Worm (Caenorhabditis elegans): ENCODE measurements around the gene Y34B4A.10.

The Y34B4A.10 gene

DNA sequence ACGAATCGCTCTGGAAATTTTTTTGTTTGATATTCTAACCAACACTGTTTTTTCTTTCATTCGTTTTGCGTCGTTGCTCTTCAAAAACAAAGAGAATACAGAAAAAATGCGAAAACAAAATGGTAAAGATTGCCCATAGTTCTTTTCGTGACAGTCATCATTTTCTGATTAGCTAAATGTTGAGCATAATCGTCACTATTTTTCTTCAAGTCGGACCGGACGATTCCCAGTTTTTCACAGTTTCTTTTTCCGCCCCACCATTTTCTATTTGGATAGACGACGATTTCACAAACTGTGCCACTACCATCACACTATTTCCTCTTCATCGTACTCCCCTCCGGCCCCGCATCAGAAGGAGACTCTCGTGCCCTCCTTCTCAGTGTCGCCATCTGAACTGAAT, 13.9 kb downstream of the Y34B4A.10 start:
- TF ChIP-seq vab-7 (GFP tag; IDR thresholded peaks at IDR 0.05) (no peak), lin-13 (GFP tag; optimal IDR thresholded peaks at IDR 0.05) (no peak), unc-39 (tag; optimal IDR thresholded peaks at IDR 0.05) (no peak), unc-62 (GFP tag; optimal IDR thresholded peaks at IDR 0.05 in 1 of 2) (peak in 1 of 2 experiments; percentile 92), unc-62 (tag; optimal IDR thresholded peaks at IDR 0.05) (no peak)

DNA sequence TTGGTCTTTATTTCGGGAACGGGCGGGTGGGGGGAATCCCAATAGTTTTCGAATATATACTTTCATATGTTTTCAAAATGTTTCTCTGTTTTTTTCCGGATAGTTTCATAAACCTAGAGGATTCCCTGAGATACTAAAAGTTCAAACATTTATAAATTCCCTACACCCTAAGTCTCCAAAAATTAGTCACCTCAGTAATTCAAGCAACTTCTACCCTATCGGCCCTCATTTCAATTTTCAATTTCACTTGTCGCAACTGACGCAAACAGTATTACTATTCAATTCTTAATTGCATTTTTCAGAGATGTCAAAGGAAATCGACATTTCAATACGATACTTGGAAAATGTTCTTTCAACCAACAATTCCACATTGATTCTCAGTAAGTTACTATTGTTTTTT, 14.3 kb downstream of the Y34B4A.10 start, which contains the start of gene Y34B4A.4:
Gene Y34B4A.4, plus strand, starts transcription at position 301 of the 400 bp plus-strand sequence.
- no peak for TF ChIP-seq zfp-3 (GFP tag; conservative IDR thresholded peaks at IDR 0.05)
- no peak for TF ChIP-seq ceh-62 (tag; optimal IDR thresholded peaks at IDR 0.05)
- TF ChIP-seq nhr-237 (tag; optimal IDR thresholded peaks at IDR 0.05), result no peak
- no peak for TF ChIP-seq mdt-29 (GFP tag; IDR thresholded peaks at IDR 0.05)
- no peak for TF ChIP-seq Y48G9A.11 (GFP tag; IDR thresholded peaks at IDR 0.05)
- TF ChIP-seq zip-11 (GFP tag; IDR thresholded peaks at IDR 0.05), result no peak
- no peak for TF ChIP-seq daf-8 (GFP tag; IDR thresholded peaks at IDR 0.05)
- no peak for TF ChIP-seq php-3 (GFP tag; IDR thresholded peaks at IDR 0.05)
- no peak for TF ChIP-seq nhr-25 (tag; optimal IDR thresholded peaks at IDR 0.05; ENCODE audit: borderline replicate concordance, insufficient read depth)

DNA sequence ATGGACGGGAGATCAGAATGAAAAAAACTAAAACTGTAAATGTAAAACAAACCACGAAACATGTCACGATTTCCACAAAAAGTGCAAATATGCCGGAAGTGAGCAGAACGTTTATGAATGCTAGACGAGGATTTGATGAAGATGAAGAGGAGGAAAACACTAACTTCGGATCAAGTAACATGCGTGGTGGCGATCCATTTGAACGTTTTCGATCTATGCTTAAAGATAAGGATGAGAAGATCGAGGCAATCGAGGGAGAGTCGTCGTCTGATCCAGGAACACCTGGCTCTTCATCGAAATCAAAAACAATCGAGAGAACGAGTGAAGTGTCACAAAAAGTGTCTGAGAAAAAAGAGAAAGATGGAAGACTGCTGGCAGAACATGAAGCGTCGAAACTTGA, 15.7 kb downstream of the Y34B4A.10 start:
- TF ChIP-seq daf-19 (GFP tag; conservative IDR thresholded peaks at IDR 0.05) (no peak), T20F7.1 (GFP tag; optimal IDR thresholded peaks at IDR 0.05) (no peak), zip-2 (tag; optimal IDR thresholded peaks at IDR 0.05) (no peak), egl-27 (tag; optimal IDR thresholded peaks at IDR 0.05) (no peak), aha-1 (tag) (no peak), fkh-10 (GFP tag; optimal IDR thresholded peaks at IDR 0.05) (no peak), fos-1 (tag; optimal IDR thresholded peaks at IDR 0.05) (no peak), R02D3.7 (tag; optimal IDR thresholded peaks at IDR 0.05) (no peak), dpl-1 (GFP tag; optimal IDR thresholded peaks at IDR 0.05) (no peak), egl-43 (GFP tag; IDR thresholded peaks at IDR 0.05) (no peak), unc-62 (GFP tag; optimal IDR thresholded peaks at IDR 0.05 in 1 of 2) (peak in 1 of 2 experiments; percentile 91), unc-62 (tag; optimal IDR thresholded peaks at IDR 0.05) (no peak), lin-15B (tag; optimal IDR thresholded peaks at IDR 0.05) (no peak), daf-16 (GFP tag; optimal IDR thresholded peaks at IDR 0.05) (peak in 1 of 2 experiments; percentile 42), daf-16 (tag; optimal IDR thresholded peaks at IDR 0.05) (no peak), D1046.2 (GFP tag; IDR thresholded peaks at IDR 0.05) (no peak)

DNA sequence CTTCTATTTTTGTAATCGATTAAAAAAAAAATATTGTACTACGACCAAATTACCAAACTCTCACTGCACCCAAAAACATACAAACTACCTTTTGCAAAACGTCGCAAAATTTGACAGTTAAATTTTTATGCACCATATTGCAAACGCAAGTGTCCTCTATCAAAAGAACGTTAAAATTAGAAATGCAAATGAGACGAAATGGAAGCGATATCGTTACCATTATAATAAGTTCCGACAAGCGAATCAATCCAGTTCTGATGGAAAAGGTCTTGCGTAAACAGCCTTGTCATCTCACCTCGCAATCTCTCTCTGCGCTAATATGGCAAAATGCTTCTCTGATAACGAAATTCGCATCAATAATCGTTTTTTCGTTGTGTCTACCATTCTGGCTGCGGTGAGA, 18.4 kb downstream of the Y34B4A.10 start:
- peak in 1 of 2 experiments; percentile 97 for TF ChIP-seq unc-62 (GFP tag; optimal IDR thresholded peaks at IDR 0.05 in 1 of 2)
- no peak for TF ChIP-seq unc-62 (tag; optimal IDR thresholded peaks at IDR 0.05)
- no peak for TF ChIP-seq daf-16 (GFP tag; optimal IDR thresholded peaks at IDR 0.05)
- peak; percentile 70 for TF ChIP-seq daf-16 (tag; optimal IDR thresholded peaks at IDR 0.05)
- TF ChIP-seq set-16 (GFP tag; IDR thresholded peaks at IDR 0.05), result no peak
- TF ChIP-seq dve-1 (tag; optimal IDR thresholded peaks at IDR 0.05; ENCODE audit: insufficient read depth), result peak; percentile 10

DNA sequence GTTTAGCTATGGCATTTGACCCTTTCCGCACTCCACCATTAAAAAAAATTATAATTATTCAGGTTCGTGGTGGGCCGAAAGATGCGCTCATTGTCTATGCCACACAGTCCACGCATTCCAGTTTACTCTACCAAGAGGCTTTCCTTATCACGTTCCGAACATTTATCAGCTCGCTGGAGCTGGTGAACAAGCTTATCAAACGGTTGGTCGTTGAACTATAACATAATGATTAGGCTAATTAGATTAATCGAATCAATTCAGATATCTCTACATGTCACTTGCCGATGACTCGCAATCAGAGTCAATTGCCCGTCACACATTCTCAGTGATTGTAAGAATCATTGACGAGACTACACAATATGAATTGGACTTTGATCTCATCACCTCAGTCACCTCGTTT, 19.7 kb downstream of the Y34B4A.10 start:
- TF ChIP-seq daf-19 (GFP tag; conservative IDR thresholded peaks at IDR 0.05), result no peak
- no peak for TF ChIP-seq ama-1 (optimal IDR thresholded peaks at IDR 0.05)
- no peak for TF ChIP-seq daf-16 (GFP tag; optimal IDR thresholded peaks at IDR 0.05)
- peak; percentile 34 for TF ChIP-seq daf-16 (tag; optimal IDR thresholded peaks at IDR 0.05)
- no peak for TF ChIP-seq lin-15B (tag; optimal IDR thresholded peaks at IDR 0.05)
- TF ChIP-seq Y48G9A.11 (GFP tag; IDR thresholded peaks at IDR 0.05), result no peak
- TF ChIP-seq zfp-2 (tag; optimal IDR thresholded peaks at IDR 0.05), result no peak
- TF ChIP-seq nhr-42 (GFP tag; IDR thresholded peaks at IDR 0.05), result no peak
- no peak for TF ChIP-seq daf-12 (tag; optimal IDR thresholded peaks at IDR 0.05)
- TF ChIP-seq hlh-11 (tag; optimal IDR thresholded peaks at IDR 0.05), result no peak
- no peak for TF ChIP-seq mes-2 (tag; optimal IDR thresholded peaks at IDR 0.05; ENCODE audit: poor library complexity, severe bottlenecking)
- TF ChIP-seq dve-1 (tag; optimal IDR thresholded peaks at IDR 0.05; ENCODE audit: insufficient read depth), result peak; percentile 41
- no peak for TF ChIP-seq F49E8.2 (tag; optimal IDR thresholded peaks at IDR 0.05; ENCODE audit: borderline replicate concordance)
- peak; percentile 20; the same call in 1 of the 2 replicates for TF ChIP-seq dmd-6 (GFP tag; IDR thresholded peaks at IDR 0.05)
- TF ChIP-seq nhr-28 (tag; optimal IDR thresholded peaks at IDR 0.05), result peak; percentile 6
- TF ChIP-seq madf-9 (GFP tag; conservative IDR thresholded peaks at IDR 0.05), result no peak
- TF ChIP-seq snpc-1.2 (GFP tag; IDR thresholded peaks at IDR 0.05), result no peak
- peak; percentile 4 for TF ChIP-seq pqm-1 (tag; optimal IDR thresholded peaks at IDR 0.05)
- no peak for TF ChIP-seq fos-1 (tag; optimal IDR thresholded peaks at IDR 0.05)

Measured in whole organism, L4 larva.